Fruit fly (Drosophila melanogaster) whole organism, embryonic: ENCODE results near the gene CG42819.
A peak's percentile ranks its signal among the peaks of the same experiment; 100 is the strongest.

Experiments
- ATbp ChIP-seq: fragments of 200-800 bp; sonication (Bioruptor generic); optimal IDR thresholded peaks from 2 replicates; lab custom pipeline; 2017; ENCODE audit warnings: missing biosample characterization, mild to moderate bottlenecking, missing genetic modification characterization, missing genetic modification reagents
- Asciz ChIP-seq: fragments of 200-800 bp; sonication (Bioruptor generic); optimal IDR thresholded peaks from 2 replicates; lab custom pipeline; 2017; ENCODE audit warnings: missing biosample characterization, mild to moderate bottlenecking, missing genetic modification characterization, missing genetic modification reagents
- Blimp-1 ChIP-seq: fragments of 200-800 bp; sonication (Bioruptor generic); optimal IDR thresholded peaks from 3 replicates; lab custom pipeline; 2018; ENCODE audit warnings: missing biosample characterization, missing genetic modification characterization, mild to moderate bottlenecking, moderate library complexity, missing genetic modification reagents
- CG1529 ChIP-seq: fragments of 200-800 bp; sonication (Bioruptor generic); optimal IDR thresholded peaks from 3 replicates; lab custom pipeline; 2018; ENCODE audit warnings: missing biosample characterization, missing genetic modification characterization
- CG17359 ChIP-seq: fragments of 200-800 bp; sonication (Bioruptor generic); optimal IDR thresholded peaks from 3 replicates; lab custom pipeline; 2018; ENCODE audit warnings: missing biosample characterization, mild to moderate bottlenecking, missing genetic modification characterization, moderate library complexity
- CG17361 ChIP-seq: fragments of 200-800 bp; sonication (Bioruptor generic); IDR thresholded peaks from 3 replicates; pipeline ENCODE4 v1.3.6; 2022; ENCODE audit warnings: missing biosample characterization, missing genetic modification characterization
- CG2712 ChIP-seq: fragments of 200-800 bp; optimal IDR thresholded peaks from 3 replicates; lab custom pipeline; 2019; ENCODE audit warnings: missing biosample characterization, mild to moderate bottlenecking, missing genetic modification characterization, moderate library complexity
- CG2875 ChIP-seq: fragments of 200-800 bp; sonication (Bioruptor generic); optimal IDR thresholded peaks from 2 replicates; lab custom pipeline; 2017; ENCODE audit warnings: missing biosample characterization, mild to moderate bottlenecking, missing genetic modification characterization, missing genetic modification reagents
- CG33557 ChIP-seq: fragments of 200-800 bp; sonication (Bioruptor generic); optimal IDR thresholded peaks from 2 replicates; lab custom pipeline; 2019; ENCODE audit warnings: missing biosample characterization, mild to moderate bottlenecking, missing genetic modification characterization, moderate library complexity
- CG3407 ChIP-seq: fragments of 200-800 bp; sonication (Bioruptor generic); optimal IDR thresholded peaks from 2 replicates; lab custom pipeline; 2018; ENCODE audit warnings: missing biosample characterization, mild to moderate bottlenecking, missing genetic modification characterization
- CG4730 ChIP-seq: fragments of 200-800 bp; sonication (Bioruptor generic); IDR thresholded peaks from 2 replicates; pipeline ENCODE4 v1.3.6; 2022; ENCODE audit warnings: missing biosample characterization, missing genetic modification characterization
- CG5180 ChIP-seq: fragments of 200-800 bp; sonication (Bioruptor generic); optimal IDR thresholded peaks from 3 replicates; lab custom pipeline; 2017; ENCODE audit warnings: missing biosample characterization, missing genetic modification characterization, mild to moderate bottlenecking, moderate library complexity, missing genetic modification reagents
- CG7556 ChIP-seq: fragments of 200-800 bp; sonication (Bioruptor generic); optimal IDR thresholded peaks from 2 replicates; lab custom pipeline; 2017; ENCODE audit warnings: missing biosample characterization, mild to moderate bottlenecking, missing genetic modification characterization
- CG8359 ChIP-seq: fragments of 200-800 bp; sonication (Bioruptor generic); optimal IDR thresholded peaks from 2 replicates; lab custom pipeline; 2017; ENCODE audit warnings: missing biosample characterization, mild to moderate bottlenecking, missing genetic modification characterization, borderline replicate concordance
- CG8388 ChIP-seq: fragments of 200-800 bp; sonication (Bioruptor generic); optimal IDR thresholded peaks from 2 replicates; lab custom pipeline; 2019; ENCODE audit warnings: missing biosample characterization, mild to moderate bottlenecking, missing genetic modification characterization, moderate library complexity
- CG9727 ChIP-seq: fragments of 200-800 bp; sonication (Bioruptor generic); optimal IDR thresholded peaks from 3 replicates; lab custom pipeline; 2017; ENCODE audit warnings: missing biosample characterization, mild to moderate bottlenecking, missing genetic modification characterization
- Camta ChIP-seq: fragments of 200-800 bp; sonication (Bioruptor generic); optimal IDR thresholded peaks from 2 replicates; lab custom pipeline; 2016; ENCODE audit warnings: missing biosample characterization, missing genetic modification characterization
- HmgZ ChIP-seq: fragments of 200-800 bp; sonication (Bioruptor generic); optimal IDR thresholded peaks from 2 replicates; lab custom pipeline; 2018; ENCODE audit warnings: missing biosample characterization, mild to moderate bottlenecking, missing genetic modification characterization
- Hsf ChIP-seq: fragments of 200-800 bp; sonication (Bioruptor generic); optimal IDR thresholded peaks from 3 replicates; lab custom pipeline; 2016; ENCODE audit warnings: missing biosample characterization, missing genetic modification characterization
- Oaz ChIP-seq: fragments of 200-800 bp; sonication (Bioruptor generic); IDR thresholded peaks from 2 replicates; pipeline ENCODE4 v1.3.6; 2022; ENCODE audit warnings: missing biosample characterization, missing genetic modification characterization
- Sox100B ChIP-seq: fragments of 200-800 bp; sonication (Bioruptor generic); optimal IDR thresholded peaks from 3 replicates; lab custom pipeline; 2018; ENCODE audit warnings: missing biosample characterization, mild to moderate bottlenecking, missing genetic modification characterization
- ci ChIP-seq: fragments of 200-800 bp; sonication (Bioruptor generic); IDR thresholded peaks from 3 replicates; pipeline ENCODE4 v1.3.6; 2022; ENCODE audit warnings: missing biosample characterization, missing genetic modification characterization
- dmrt11E ChIP-seq: fragments of 200-800 bp; sonication (Bioruptor generic); optimal IDR thresholded peaks from 3 replicates; lab custom pipeline; 2018; ENCODE audit warnings: missing biosample characterization, mild to moderate bottlenecking, missing genetic modification characterization, moderate library complexity
- dpn ChIP-seq, 2 experiments: fragments of 200-800 bp; sonication (Bioruptor generic); optimal IDR thresholded peaks; 3 replicates each; lab custom pipeline; 2016; ENCODE audit warnings: missing biosample characterization in 2 of 2, missing genetic modification characterization in 2 of 2
- eve ChIP-seq, 2 experiments: fragments of >200 bp; optimal IDR thresholded peaks; 2 replicates each; lab custom pipeline; 2017; ENCODE audit warnings: missing biosample characterization in 2 of 2, missing genetic modification characterization in 2 of 2
- fd64A ChIP-seq: fragments of 200-800 bp; sonication (Bioruptor generic); optimal IDR thresholded peaks from 3 replicates; lab custom pipeline; 2018; ENCODE audit warnings: missing biosample characterization, mild to moderate bottlenecking, missing genetic modification characterization
- gem ChIP-seq: fragments of 200-800 bp; sonication (Bioruptor generic); optimal IDR thresholded peaks from 2 replicates; lab custom pipeline; 2019; ENCODE audit warnings: missing biosample characterization, mild to moderate bottlenecking, missing genetic modification characterization, moderate library complexity
- ken ChIP-seq: fragments of 200-800 bp; sonication (Bioruptor generic); IDR thresholded peaks from 3 replicates; pipeline ENCODE4 v1.3.6; 2022; ENCODE audit warnings: missing biosample characterization, missing genetic modification characterization
- kni ChIP-seq: fragments of 200-800 bp; sonication (Bioruptor generic); optimal IDR thresholded peaks from 3 replicates; lab custom pipeline; 2017; ENCODE audit warnings: mild to moderate bottlenecking, missing biosample characterization, missing genetic modification reagents, missing genetic modification characterization
- knrl ChIP-seq: fragments of 200-800 bp; sonication (Bioruptor generic); IDR thresholded peaks from 3 replicates; pipeline ENCODE4 v1.3.6; 2022; ENCODE audit warnings: missing biosample characterization, missing genetic modification characterization; ENCODE audit not compliant: partially characterized antibody
- lola ChIP-seq, 3 experiments: fragments of >200 bp in 2 of 3; fragments of 200-800 bp in 1 of 3; sonication (Bioruptor generic) in 1 of 3; optimal IDR thresholded peaks; 2 replicates each; lab custom pipeline; 2017 to 2019; ENCODE audit warnings: missing biosample characterization in 3 of 3, missing genetic modification characterization in 3 of 3, mild to moderate bottlenecking in 1 of 3, moderate library complexity in 1 of 3
- nom ChIP-seq: fragments of 200-800 bp; sonication (Bioruptor generic); optimal IDR thresholded peaks from 2 replicates; lab custom pipeline; 2017; ENCODE audit warnings: missing biosample characterization, missing genetic modification characterization, mild to moderate bottlenecking, moderate library complexity, missing genetic modification reagents
- row ChIP-seq: fragments of 200-800 bp; sonication (Bioruptor generic); IDR thresholded peaks from 3 replicates; pipeline ENCODE4 v1.3.6; 2022; ENCODE audit warnings: missing biosample characterization, missing genetic modification characterization
- sc ChIP-seq, 3 experiments: fragments of >200 bp in 2 of 3; fragments of 200-800 bp in 1 of 3; sonication (Bioruptor generic) in 1 of 3; optimal IDR thresholded peaks; 2 replicates in 2 of 3; 3 replicates in 1 of 3; lab custom pipeline; 2017; ENCODE audit warnings: mild to moderate bottlenecking in 1 of 3, missing biosample characterization in 1 of 3, missing genetic modification characterization in 1 of 3, missing genetic modification reagents in 1 of 3
- sens ChIP-seq: fragments of 200-800 bp; sonication (Bioruptor generic); peaks from one replicate; lab custom pipeline; 2016; ENCODE audit warnings: missing biosample characterization, missing genetic modification characterization
- seq ChIP-seq: fragments of 200-800 bp; sonication (Bioruptor generic); IDR thresholded peaks from 2 replicates; pipeline ENCODE4 v1.3.6; 2022; ENCODE audit warnings: missing biosample characterization, missing genetic modification characterization
- sima ChIP-seq: fragments of 200-800 bp; sonication (Bioruptor generic); optimal IDR thresholded peaks from 2 replicates; lab custom pipeline; 2016; ENCODE audit warnings: missing biosample characterization, missing genetic modification characterization
- tap ChIP-seq: fragments of 200-800 bp; optimal IDR thresholded peaks from 3 replicates; lab custom pipeline; 2019; ENCODE audit warnings: missing biosample characterization, mild to moderate bottlenecking, missing genetic modification characterization, moderate library complexity
- unpg ChIP-seq: fragments of 200-800 bp; sonication (Bioruptor generic); optimal IDR thresholded peaks from 3 replicates; lab custom pipeline; 2018; ENCODE audit warnings: missing biosample characterization, mild to moderate bottlenecking, missing genetic modification characterization, moderate library complexity
- vvl ChIP-seq: fragments of 200-800 bp; sonication (Bioruptor generic); IDR thresholded peaks from 2 replicates; pipeline ENCODE4 v1.3.6; 2022; ENCODE audit warnings: missing biosample characterization, missing genetic modification characterization

CG42819 gene

dm6 chr2L:8423460-8424089, 34.4 kb upstream of the CG42819 start (continued):
- TF ChIP-seq dmrt11E (tag; lab: Kevin White, UChicago): peak; percentile 31
- TF ChIP-seq Sox100B: peak; percentile 21
- TF ChIP-seq sima (GFP tag; lab: Kevin White, UChicago): no peak
- no peak for TF ChIP-seq knrl
- peak; percentile 24 for TF ChIP-seq CG3407 (GFP tag; lab: Kevin White, UChicago)
- TF ChIP-seq CG5180 (GFP tag; lab: Kevin White, UChicago): peak; percentile 9
- TF ChIP-seq tap (tag; lab: Kevin White, UChicago): peak; percentile 5
- peak; percentile 53 for TF ChIP-seq CG2875 (GFP tag; lab: Kevin White, UChicago)
- TF ChIP-seq unpg (GFP tag; lab: Kevin White, UChicago): peak; percentile 8
- peak; percentile 47 for TF ChIP-seq CG2712 (tag; lab: Kevin White, UChicago)
- peak; percentile 14 for TF ChIP-seq CG17359 (tag; lab: Kevin White, UChicago)
- no peak for TF ChIP-seq Oaz (GFP tag; lab: Robert Waterston, UW)
- TF ChIP-seq gem (tag; lab: Kevin White, UChicago): peak; percentile 36
- peak; percentile 28 for TF ChIP-seq Camta (GFP tag; lab: Kevin White, UChicago)
- TF ChIP-seq fd64A (GFP tag; lab: Kevin White, UChicago): peak; percentile 42
- TF ChIP-seq sc (optimal IDR thresholded peaks at IDR 0.05; lab: Kevin White, UChicago): no peak
- TF ChIP-seq sc (GFP tag; optimal IDR thresholded peaks at IDR 0.05; lab: Kevin White, UChicago): peak; percentile 9
- peak; percentile 84 for TF ChIP-seq sens
- TF ChIP-seq CG9727 (GFP tag; lab: Kevin White, UChicago): peak; percentile 15
- no peak for TF ChIP-seq CG4730
- TF ChIP-seq CG8359: no peak
- peak; percentile 29 for TF ChIP-seq CG33557 (GFP tag; lab: Kevin White, UChicago)
- peak in 1 of 3 experiments; percentile 38 for TF ChIP-seq lola (GFP tag; optimal IDR thresholded peaks at IDR 0.05; lab: Kevin White, UChicago)
- peak; percentile 6 for TF ChIP-seq CG7556 (GFP tag; lab: Kevin White, UChicago)
- no peak for TF ChIP-seq ken (GFP tag; lab: Robert Waterston, UW)
- no peak for TF ChIP-seq HmgZ (tag; lab: Kevin White, UChicago)
- peak; percentile 46; the same call in 2 of the 3 replicates for TF ChIP-seq row
- peak; percentile 3 for TF ChIP-seq CG8388 (GFP tag; lab: Kevin White, UChicago)
- TF ChIP-seq dpn (GFP tag; optimal IDR thresholded peaks at IDR 0.05; lab: Kevin White, UChicago): no peak
- TF ChIP-seq ci (GFP tag; lab: Robert Waterston, UW): peak; percentile 19; the same call in 1 of the 3 replicates
- no peak for TF ChIP-seq seq (GFP tag; lab: Robert Waterston, UW)
- peak; percentile 27 for TF ChIP-seq CG1529 (GFP tag; lab: Kevin White, UChicago)
- peak in 1 of 2 experiments; percentile 67 for TF ChIP-seq eve (GFP tag; optimal IDR thresholded peaks at IDR 0.05; lab: Kevin White, UChicago)
- TF ChIP-seq Hsf (GFP tag; lab: Kevin White, UChicago): no peak
- peak; percentile 23 for TF ChIP-seq Blimp-1 (GFP tag; lab: Kevin White, UChicago)
- peak; percentile 44; the same call in 2 of the 3 replicates for TF ChIP-seq CG17361 (GFP tag; lab: Robert Waterston, UW)
- peak; percentile 63 for TF ChIP-seq kni (GFP tag; lab: Kevin White, UChicago)
- peak; percentile 39 for TF ChIP-seq nom (GFP tag; lab: Kevin White, UChicago)
- TF ChIP-seq ATbp: peak; percentile 71
- 0 out of 2 replicates have a peak, but pooled peaks have one; percentile 6 for TF ChIP-seq vvl (GFP tag; lab: Robert Waterston, UW)
- peak; percentile 2 for TF ChIP-seq Asciz (GFP tag; lab: Kevin White, UChicago)
